Fruit fly (Drosophila melanogaster) whole organism, embryonic: ENCODE results near the gene CG32436.

Experiments used
- ATbp ChIP-seq: fragments of 200-800 bp; sonication (Bioruptor generic); optimal IDR thresholded peaks from 2 replicates; lab custom pipeline; 2017; ENCODE audit warnings: missing biosample characterization, mild to moderate bottlenecking, missing genetic modification characterization, missing genetic modification reagents
- Adf1 ChIP-seq: fragments of 200-800 bp; sonication (Bioruptor generic); IDR thresholded peaks from 2 replicates; pipeline ENCODE4 v1.3.6; 2022; ENCODE audit warnings: missing biosample characterization, missing genetic modification characterization
- Blimp-1 ChIP-seq: fragments of 200-800 bp; sonication (Bioruptor generic); optimal IDR thresholded peaks from 3 replicates; lab custom pipeline; 2018; ENCODE audit warnings: missing biosample characterization, missing genetic modification characterization, mild to moderate bottlenecking, moderate library complexity, missing genetic modification reagents
- CG1024 ChIP-seq: fragments of 200-800 bp; sonication (Bioruptor generic); IDR thresholded peaks from 2 replicates; pipeline ENCODE4 v1.3.6; 2022; ENCODE audit warnings: missing biosample characterization, missing genetic modification characterization
- CG10431 ChIP-seq: fragments of 200-800 bp; sonication (Bioruptor generic); optimal IDR thresholded peaks from 3 replicates; lab custom pipeline; 2018; ENCODE audit warnings: missing biosample characterization, mild to moderate bottlenecking, missing genetic modification characterization
- CG12391 ChIP-seq: fragments of 200-800 bp; sonication (Bioruptor generic); optimal IDR thresholded peaks from 3 replicates; lab custom pipeline; 2018; ENCODE audit warnings: missing biosample characterization, mild to moderate bottlenecking, missing genetic modification characterization, moderate library complexity
- CG12769 ChIP-seq: fragments of 200-800 bp; sonication (Bioruptor generic); optimal IDR thresholded peaks from 2 replicates; lab custom pipeline; 2019; ENCODE audit warnings: missing biosample characterization, mild to moderate bottlenecking, missing genetic modification characterization, moderate library complexity
- CG13894 ChIP-seq: fragments of 200-800 bp; sonication (Bioruptor generic); optimal IDR thresholded peaks from 3 replicates; lab custom pipeline; 2018; ENCODE audit warnings: missing biosample characterization, mild to moderate bottlenecking, missing genetic modification characterization, moderate library complexity
- CG14014 ChIP-seq: fragments of 200-800 bp; sonication (Bioruptor generic); IDR thresholded peaks from 2 replicates; pipeline ENCODE4 v1.3.6; 2022; ENCODE audit warnings: missing biosample characterization, missing genetic modification characterization
- CG1647 ChIP-seq: fragments of 200-800 bp; sonication (Bioruptor generic); optimal IDR thresholded peaks from 3 replicates; lab custom pipeline; 2016; ENCODE audit warnings: missing biosample characterization, missing genetic modification characterization
- CG18764 ChIP-seq: fragments of 200-800 bp; sonication (Bioruptor generic); optimal IDR thresholded peaks from 3 replicates; lab custom pipeline; 2016; ENCODE audit warnings: missing biosample characterization, missing genetic modification characterization
- CG2199 ChIP-seq: fragments of 200-800 bp; sonication (Bioruptor generic); IDR thresholded peaks from 3 replicates; pipeline ENCODE4 v1.3.6; 2022; ENCODE audit warnings: missing biosample characterization, missing genetic modification characterization
- CG2202 ChIP-seq: fragments of 200-800 bp; sonication (Bioruptor generic); optimal IDR thresholded peaks from 2 replicates; lab custom pipeline; 2018; ENCODE audit warnings: missing biosample characterization, mild to moderate bottlenecking, missing genetic modification characterization
- CG32532 ChIP-seq: fragments of 200-800 bp; sonication (Bioruptor generic); IDR thresholded peaks from 2 replicates; pipeline ENCODE4 v1.3.6; 2022; ENCODE audit warnings: missing biosample characterization, missing genetic modification characterization
- CG33557 ChIP-seq: fragments of 200-800 bp; sonication (Bioruptor generic); optimal IDR thresholded peaks from 2 replicates; lab custom pipeline; 2019; ENCODE audit warnings: missing biosample characterization, mild to moderate bottlenecking, missing genetic modification characterization, moderate library complexity
- CG4854 ChIP-seq: fragments of 200-800 bp; sonication (Bioruptor generic); optimal IDR thresholded peaks from 2 replicates; lab custom pipeline; 2016; ENCODE audit warnings: missing biosample characterization, missing genetic modification characterization, inconsistent platforms
- CG5180 ChIP-seq: fragments of 200-800 bp; sonication (Bioruptor generic); optimal IDR thresholded peaks from 3 replicates; lab custom pipeline; 2017; ENCODE audit warnings: missing biosample characterization, missing genetic modification characterization, mild to moderate bottlenecking, moderate library complexity, missing genetic modification reagents
- CG7745 ChIP-seq: fragments of 200-800 bp; sonication (Bioruptor generic); optimal IDR thresholded peaks from 2 replicates; lab custom pipeline; 2018; ENCODE audit warnings: missing biosample characterization, mild to moderate bottlenecking, missing genetic modification characterization, moderate library complexity
- GATAe ChIP-seq: fragments of 200-800 bp; sonication (Bioruptor generic); conservative IDR thresholded peaks from 2 replicates; pipeline ENCODE4 v1.3.6; 2022; ENCODE audit warnings: missing biosample characterization, missing genetic modification characterization
- Gsc ChIP-seq: fragments of 200-800 bp; sonication (Bioruptor generic); IDR thresholded peaks from 2 replicates; pipeline ENCODE4 v1.3.6; 2022; ENCODE audit warnings: missing biosample characterization, missing genetic modification characterization
- H2.0 ChIP-seq: fragments of 200-800 bp; sonication (Bioruptor generic); IDR thresholded peaks from 2 replicates; pipeline ENCODE4 v1.3.6; 2022; ENCODE audit warnings: missing biosample characterization, missing genetic modification characterization
- Optix ChIP-seq: fragments of 200-800 bp; sonication (Bioruptor generic); IDR thresholded peaks from 3 replicates; pipeline ENCODE4 v1.3.6; 2022; ENCODE audit warnings: missing biosample characterization, missing genetic modification characterization
- Pdp1 ChIP-seq, 2 experiments: fragments of 200-800 bp; sonication (Bioruptor generic); optimal IDR thresholded peaks; 3 replicates each; lab custom pipeline; 2016; ENCODE audit warnings: missing biosample characterization in 2 of 2, missing genetic modification characterization in 2 of 2, mild to moderate bottlenecking in 1 of 2, moderate library complexity in 1 of 2
- Rfx ChIP-seq: fragments of 200-800 bp; sonication (Bioruptor generic); IDR thresholded peaks from 2 replicates; pipeline ENCODE4 v1.3.6; 2022; ENCODE audit warnings: missing biosample characterization, missing genetic modification characterization
- Vsx1 ChIP-seq: fragments of 200-800 bp; sonication (Bioruptor generic); optimal IDR thresholded peaks from 2 replicates; lab custom pipeline; 2017; ENCODE audit warnings: missing biosample characterization, mild to moderate bottlenecking, missing genetic modification characterization, missing genetic modification reagents
- dysf ChIP-seq: fragments of 200-800 bp; sonication (Bioruptor generic); IDR thresholded peaks from 3 replicates; pipeline ENCODE4 v1.3.6; 2022; ENCODE audit warnings: missing biosample characterization, missing genetic modification characterization
- eyg ChIP-seq: fragments of 200-800 bp; sonication (Bioruptor generic); optimal IDR thresholded peaks from 3 replicates; lab custom pipeline; 2016; ENCODE audit warnings: missing biosample characterization, missing genetic modification characterization
- fd96Cb ChIP-seq: fragments of 200-800 bp; sonication (Bioruptor generic); optimal IDR thresholded peaks from 2 replicates; lab custom pipeline; 2018; ENCODE audit warnings: missing biosample characterization, mild to moderate bottlenecking, missing genetic modification characterization, moderate library complexity
- grau ChIP-seq: fragments of 200-800 bp; optimal IDR thresholded peaks from 3 replicates; lab custom pipeline; 2019; ENCODE audit warnings: missing biosample characterization, mild to moderate bottlenecking, missing genetic modification characterization, moderate library complexity
- grn ChIP-seq: fragments of 200-800 bp; sonication (Bioruptor generic); optimal IDR thresholded peaks from 3 replicates; lab custom pipeline; 2017; ENCODE audit warnings: missing biosample characterization, missing genetic modification characterization
- lilli ChIP-seq: fragments of 200-800 bp; sonication (Bioruptor generic); optimal IDR thresholded peaks from 3 replicates; lab custom pipeline; 2016; ENCODE audit warnings: missing biosample characterization, missing genetic modification characterization
- maf-S ChIP-seq: fragments of 200-800 bp; sonication (Bioruptor generic); optimal IDR thresholded peaks from 2 replicates; lab custom pipeline; 2016; ENCODE audit warnings: missing biosample characterization, missing genetic modification characterization
- p53 ChIP-seq: fragments of 200-800 bp; sonication (Bioruptor generic); optimal IDR thresholded peaks from 2 replicates; lab custom pipeline; 2016; ENCODE audit warnings: missing biosample characterization, missing genetic modification characterization
- repo ChIP-seq: fragments of 200-800 bp; sonication (Bioruptor generic); optimal IDR thresholded peaks from 2 replicates; lab custom pipeline; 2016; ENCODE audit warnings: missing biosample characterization, missing genetic modification characterization
- sc ChIP-seq, 3 experiments: fragments of >200 bp in 2 of 3; fragments of 200-800 bp in 1 of 3; sonication (Bioruptor generic) in 1 of 3; optimal IDR thresholded peaks; 2 replicates in 2 of 3; 3 replicates in 1 of 3; lab custom pipeline; 2017; ENCODE audit warnings: mild to moderate bottlenecking in 1 of 3, missing biosample characterization in 1 of 3, missing genetic modification characterization in 1 of 3, missing genetic modification reagents in 1 of 3
- sd ChIP-seq: fragments of 200-800 bp; sonication (Bioruptor generic); optimal IDR thresholded peaks from 3 replicates; lab custom pipeline; 2018; ENCODE audit warnings: missing biosample characterization, mild to moderate bottlenecking, missing genetic modification characterization, moderate library complexity
- sens ChIP-seq: fragments of 200-800 bp; sonication (Bioruptor generic); peaks from one replicate; lab custom pipeline; 2016; ENCODE audit warnings: missing biosample characterization, missing genetic modification characterization
- sug ChIP-seq: fragments of 200-800 bp; optimal IDR thresholded peaks from 2 replicates; lab custom pipeline; 2019; ENCODE audit warnings: missing biosample characterization, mild to moderate bottlenecking, missing genetic modification characterization, moderate library complexity
- vfl ChIP-seq: fragments of 200-800 bp; sonication (Bioruptor generic); optimal IDR thresholded peaks from 2 replicates; lab custom pipeline; 2016; ENCODE audit warnings: missing biosample characterization, missing genetic modification characterization
- vvl ChIP-seq: fragments of 200-800 bp; sonication (Bioruptor generic); IDR thresholded peaks from 2 replicates; pipeline ENCODE4 v1.3.6; 2022; ENCODE audit warnings: missing biosample characterization, missing genetic modification characterization

Gene CG32436

dm6 chr3L:21300280-21300679 lies 43.6 kb upstream of the CG32436 start, which contains the start of gene Cpr78Cc:
Gene Cpr78Cc (plus strand): TSS chr3L:21300580.
- TF ChIP-seq lilli: no peak
- TF ChIP-seq CG18764: no peak
- TF ChIP-seq vfl (GFP tag; lab: Kevin White, UChicago): no peak
- peak; percentile 37; the same call in 1 of the 2 replicates for TF ChIP-seq Adf1 (GFP tag; lab: Robert Waterston, UW)
- TF ChIP-seq Rfx: peak; percentile 18; the same call in 1 of the 2 replicates
- TF ChIP-seq CG13894 (tag; lab: Kevin White, UChicago): peak; percentile 15

dm6 chr3L:21301737-21302487 lies 41.9 kb upstream of the CG32436 start:
- TF ChIP-seq CG12391 (no peak), CG1024 (GFP tag; lab: Robert Waterston, UW) (no peak), CG2202 (no peak), vvl (GFP tag; lab: Robert Waterston, UW) (no peak), fd96Cb (tag; lab: Kevin White, UChicago) (no peak), repo (GFP tag; lab: Kevin White, UChicago) (no peak), Optix (GFP tag; lab: Robert Waterston, UW) (no peak), CG12769 (tag; lab: Kevin White, UChicago) (peak; percentile 49), eyg (no peak), sd (peak; percentile 5), grau (peak; percentile 18), CG5180 (GFP tag; lab: Kevin White, UChicago) (no peak), maf-S (GFP tag; lab: Kevin White, UChicago) (no peak), Vsx1 (GFP tag; lab: Kevin White, UChicago) (no peak), Blimp-1 (GFP tag; lab: Kevin White, UChicago) (peak; percentile 96), p53 (GFP tag; lab: Kevin White, UChicago) (no peak), Pdp1 (GFP tag; optimal IDR thresholded peaks at IDR 0.05; lab: Kevin White, UChicago) (peak in 1 of 2 experiments; percentile 40), CG4854 (GFP tag; lab: Kevin White, UChicago) (no peak), CG10431 (peak; percentile 56), CG2199 (GFP tag; lab: Robert Waterston, UW) (0 out of 3 replicates have a peak, but pooled peaks have one; percentile 45), sc (optimal IDR thresholded peaks at IDR 0.05; lab: Kevin White, UChicago) (no peak), sc (GFP tag; optimal IDR thresholded peaks at IDR 0.05; lab: Kevin White, UChicago) (no peak), ATbp (GFP tag; lab: Kevin White, UChicago) (no peak), CG7745 (tag; lab: Kevin White, UChicago) (no peak)

- TF ChIP-seq dysf (GFP tag; lab: Robert Waterston, UW): 0 out of 3 replicates have a peak, but pooled peaks have one; percentile 7
- no peak for TF ChIP-seq CG1647 (GFP tag; lab: Kevin White, UChicago)
- TF ChIP-seq Gsc (GFP tag; lab: Robert Waterston, UW): 0 out of 2 replicates have a peak, but pooled peaks have one; percentile 14
Observed at dm6 chr3L:21302493-21302892, 41.3 kb upstream of the CG32436 start.

- TF ChIP-seq sug (peak; percentile 31), CG14014 (peak; percentile 21; the same call in 1 of the 2 replicates), CG33557 (GFP tag; lab: Kevin White, UChicago) (no peak), H2.0 (no peak), CG32532 (GFP tag; lab: Robert Waterston, UW) (0 out of 2 replicates have a peak, but pooled peaks have one; percentile 9), grn (GFP tag; lab: Kevin White, UChicago) (peak; percentile 17), sens (GFP tag; lab: Kevin White, UChicago) (peak; percentile 48), GATAe (GFP tag; lab: Robert Waterston, UW) (peak; percentile 75)
Observed at dm6 chr3L:21303659-21304058, 40.2 kb upstream of the CG32436 start.
